Worm (Caenorhabditis elegans): ENCODE results near the gene rad-50.

rad-50 gene

ce11 chrV:12287667-12288066, 42.2 kb downstream of the rad-50 start:
- TF ChIP-seq dao-5 (tag; optimal IDR thresholded peaks at IDR 0.05): no peak
- no peak for TF ChIP-seq W03F9.2 (tag; optimal IDR thresholded peaks at IDR 0.05)

DNA sequence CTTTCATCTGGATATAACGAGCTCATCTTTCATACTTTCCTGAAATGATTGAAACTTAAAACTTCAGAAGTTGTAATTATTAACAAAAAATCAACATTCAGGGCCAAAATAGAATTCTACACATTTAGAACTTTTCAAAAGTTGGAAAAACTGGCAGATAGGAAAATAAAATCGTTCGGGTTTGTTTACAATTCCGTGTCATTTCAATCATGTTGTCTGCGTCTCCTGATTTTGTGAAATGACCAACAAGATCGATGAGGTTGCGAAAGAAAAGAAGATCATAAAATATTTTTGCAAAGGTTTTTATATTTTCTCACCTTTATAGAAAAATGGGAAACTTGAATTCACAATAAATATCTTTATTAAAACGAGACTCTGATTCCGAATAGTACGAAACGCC, 43.1 kb downstream of the rad-50 start, which contains the start of gene rskd-1:
Gene rskd-1 (minus strand): TSS at position 39 of the 400 bp plus-strand sequence.
- TF ChIP-seq dao-5 (tag; optimal IDR thresholded peaks at IDR 0.05) (no peak), W03F9.2 (tag; optimal IDR thresholded peaks at IDR 0.05) (no peak), him-1 (tag; optimal IDR thresholded peaks at IDR 0.05) (no peak)

DNA sequence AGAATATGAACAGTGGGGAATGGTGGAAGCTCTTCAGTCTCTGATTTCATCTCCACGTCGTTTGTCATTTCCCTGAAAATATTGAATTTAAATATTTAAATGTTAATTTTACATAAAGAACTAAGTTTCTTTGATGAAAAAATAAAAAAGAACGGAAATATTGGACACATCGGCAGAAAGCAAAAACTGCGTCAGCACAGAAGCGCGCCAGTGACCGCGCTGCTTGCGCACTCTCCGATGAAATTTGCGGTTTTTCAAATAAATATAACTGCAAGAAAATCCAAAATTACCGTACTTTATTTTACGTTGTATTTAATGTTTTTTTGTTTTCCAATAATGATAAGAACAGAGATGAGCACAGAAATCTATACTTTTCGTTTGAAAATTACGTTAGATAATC, 46.1 kb downstream of the rad-50 start, which contains the start of the genes srpa-68 and srh-16:
Gene srpa-68 (minus strand): TSS at position 72 of the 400 bp plus-strand sequence.
Gene srh-16 (plus strand): TSS at position 275 of the 400 bp plus-strand sequence.
- TF ChIP-seq W03F9.2 (tag; optimal IDR thresholded peaks at IDR 0.05) (peak; percentile 92), him-1 (tag; optimal IDR thresholded peaks at IDR 0.05) (peak; percentile 73), dao-5 (tag; optimal IDR thresholded peaks at IDR 0.05) (no peak)

DNA sequence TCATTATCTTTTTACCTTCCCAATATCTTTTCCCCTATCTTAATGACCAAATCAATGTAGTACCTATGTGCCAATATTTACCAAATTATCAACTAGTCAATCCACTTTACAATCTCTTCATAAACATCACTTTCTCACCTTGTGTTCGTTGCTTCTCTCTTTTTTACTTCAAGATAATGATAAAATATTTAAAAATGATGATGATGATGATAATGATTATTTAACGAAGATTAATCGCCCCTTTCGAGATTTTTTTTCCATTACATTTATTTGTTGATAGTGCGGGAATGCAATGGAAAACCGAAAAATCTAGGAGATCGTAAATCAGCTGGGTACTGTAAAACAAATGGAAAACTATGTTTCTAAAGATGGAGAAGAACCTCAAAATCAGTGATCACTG, 48.6 kb downstream of the rad-50 start:
- TF ChIP-seq dao-5 (tag; optimal IDR thresholded peaks at IDR 0.05): no peak
- no peak for TF ChIP-seq W03F9.2 (tag; optimal IDR thresholded peaks at IDR 0.05)
- TF ChIP-seq him-1 (tag; optimal IDR thresholded peaks at IDR 0.05): no peak

DNA sequence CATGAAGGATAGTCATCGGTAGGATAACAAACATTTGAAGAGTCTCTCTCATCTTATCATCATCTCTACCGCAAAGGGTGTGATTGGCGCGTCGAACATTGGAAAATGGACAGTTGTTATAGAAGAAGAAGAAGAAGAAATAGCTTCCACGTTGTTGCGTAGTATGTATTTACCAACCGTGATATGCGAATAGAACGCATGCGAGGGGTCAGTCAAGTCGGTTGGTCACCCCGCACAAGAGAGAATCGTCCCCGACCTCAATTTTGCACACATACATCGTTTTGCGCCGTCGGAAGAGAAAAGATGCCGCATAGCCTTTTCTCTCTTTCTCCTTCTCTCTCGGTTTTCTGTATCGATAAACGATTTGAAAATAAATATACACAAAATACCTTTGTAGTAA, 49.6 kb downstream of the rad-50 start:
- no peak for TF ChIP-seq dao-5 (tag; optimal IDR thresholded peaks at IDR 0.05)

DNA sequence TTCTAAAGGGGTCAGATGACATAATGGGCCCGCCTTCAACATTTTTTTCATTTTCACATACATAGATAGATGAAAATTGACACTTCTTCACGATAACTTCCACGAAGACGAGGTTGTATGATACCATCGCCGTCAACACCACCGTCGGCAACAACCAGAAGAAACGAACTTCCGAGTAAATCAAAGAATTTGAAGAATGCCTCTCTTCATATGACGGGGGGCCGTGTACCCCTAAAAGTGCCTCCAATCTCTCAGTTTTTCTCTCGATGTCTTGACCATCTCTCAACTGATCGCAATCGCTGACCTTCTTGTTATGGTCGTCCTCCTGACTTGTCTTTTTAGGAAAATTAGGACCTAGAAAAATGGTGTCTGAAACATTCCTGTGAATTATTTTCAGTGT, 50.1 kb downstream of the rad-50 start:
- TF ChIP-seq dao-5 (tag; optimal IDR thresholded peaks at IDR 0.05): no peak
- TF ChIP-seq W03F9.2 (tag; optimal IDR thresholded peaks at IDR 0.05): no peak
- no peak for TF ChIP-seq him-1 (tag; optimal IDR thresholded peaks at IDR 0.05)

ce11 chrV:12296122-12296521, 50.7 kb downstream of the rad-50 start:
- no peak for TF ChIP-seq dao-5 (tag; optimal IDR thresholded peaks at IDR 0.05)

ce11 chrV:12296794-12297193, 51.3 kb downstream of the rad-50 start:
- TF ChIP-seq dao-5 (tag; optimal IDR thresholded peaks at IDR 0.05): no peak
- no peak for TF ChIP-seq W03F9.2 (tag; optimal IDR thresholded peaks at IDR 0.05)
- TF ChIP-seq him-1 (tag; optimal IDR thresholded peaks at IDR 0.05): no peak

- TF ChIP-seq W03F9.2 (tag; optimal IDR thresholded peaks at IDR 0.05) (no peak), dao-5 (tag; optimal IDR thresholded peaks at IDR 0.05) (no peak), him-1 (tag; optimal IDR thresholded peaks at IDR 0.05) (no peak)
Measured at ce11 chrV:12298184-12298583, 52.7 kb downstream of the rad-50 start.

ce11 chrV:12299244-12299766, 53.9 kb downstream of the rad-50 start:
- no peak for TF ChIP-seq W03F9.2 (tag; optimal IDR thresholded peaks at IDR 0.05)
- TF ChIP-seq dao-5 (tag; optimal IDR thresholded peaks at IDR 0.05): no peak
- no peak for TF ChIP-seq him-1 (tag; optimal IDR thresholded peaks at IDR 0.05)

DNA sequence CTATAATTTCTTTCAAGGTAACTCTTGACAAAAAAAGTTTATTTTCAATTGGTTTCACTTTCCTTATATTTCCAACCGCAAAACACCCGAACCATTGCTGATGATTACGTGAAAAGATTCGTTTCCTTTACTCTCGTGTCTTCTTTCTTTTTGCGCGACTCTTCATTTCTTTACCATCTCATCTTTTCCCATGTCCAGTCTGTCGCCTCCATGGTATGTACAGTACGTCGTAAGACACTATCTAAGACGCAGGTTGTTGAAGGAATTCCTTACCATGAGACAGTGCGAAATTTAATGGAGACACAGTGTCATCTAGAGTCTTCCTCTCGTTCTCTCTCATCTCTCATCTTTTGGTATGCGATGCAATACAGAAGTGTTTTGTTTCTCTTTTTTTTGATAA, 54.7 kb downstream of the rad-50 start:
- TF ChIP-seq dao-5 (tag; optimal IDR thresholded peaks at IDR 0.05): no peak
- TF ChIP-seq him-1 (tag; optimal IDR thresholded peaks at IDR 0.05): no peak
- TF ChIP-seq W03F9.2 (tag; optimal IDR thresholded peaks at IDR 0.05): no peak
